Worm (Caenorhabditis elegans): ENCODE measurements around the gene T23B12.6.

T23B12.6 gene

DNA sequence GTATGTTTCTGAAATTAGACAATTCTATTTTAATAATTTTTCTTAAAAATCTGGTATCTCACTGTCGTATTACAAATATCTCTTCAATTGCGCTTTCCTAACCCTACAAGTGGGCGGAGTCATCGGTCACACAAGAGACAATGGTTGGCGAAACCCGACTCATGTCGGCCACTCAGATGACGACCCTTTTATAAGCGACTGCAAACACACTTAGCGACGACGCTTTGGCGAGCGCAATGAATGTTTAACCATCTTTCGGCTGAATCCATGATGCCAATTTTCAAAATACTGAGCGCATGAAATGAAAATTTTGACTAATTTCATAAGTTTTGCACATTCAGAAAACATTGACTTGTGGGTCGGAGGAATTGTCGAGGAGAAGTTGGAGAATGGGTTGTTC, 40.1 kb upstream of the T23B12.6 start (continued):
- TF ChIP-seq ceh-82 (tag; optimal IDR thresholded peaks at IDR 0.05) (peak; percentile 48), gei-8 (GFP tag; optimal IDR thresholded peaks at IDR 0.05) (peak; percentile 100), fos-1 (tag; optimal IDR thresholded peaks at IDR 0.05) (peak; percentile 47), egl-27 (tag; optimal IDR thresholded peaks at IDR 0.05) (no peak), daf-19 (GFP tag; conservative IDR thresholded peaks at IDR 0.05) (peak; percentile 100), cey-2 (tag; optimal IDR thresholded peaks at IDR 0.05; ENCODE audit: borderline replicate concordance, insufficient read depth) (no peak), ama-1 (optimal IDR thresholded peaks at IDR 0.05) (no peak), Y105C5A.15 (GFP tag; IDR thresholded peaks at IDR 0.05) (peak; percentile 100), sdz-12 (GFP tag; optimal IDR thresholded peaks at IDR 0.05) (peak; percentile 99), ceh-28 (tag; optimal IDR thresholded peaks at IDR 0.05) (no peak), hlh-11 (tag; optimal IDR thresholded peaks at IDR 0.05) (peak; percentile 91), spr-3 (GFP tag; optimal IDR thresholded peaks at IDR 0.05) (peak; percentile 99), ctbp-1 (GFP tag; IDR thresholded peaks at IDR 0.05) (peak; percentile 99), lin-1 (GFP tag; IDR thresholded peaks at IDR 0.05) (peak; percentile 99), ceh-44 (GFP tag; IDR thresholded peaks at IDR 0.05) (peak; percentile 96), fkh-10 (GFP tag; optimal IDR thresholded peaks at IDR 0.05) (no peak), F37D6.2 (tag; optimal IDR thresholded peaks at IDR 0.05) (peak; percentile 91), mdt-29 (GFP tag; IDR thresholded peaks at IDR 0.05) (peak; percentile 96), ceh-32 (tag; optimal IDR thresholded peaks at IDR 0.05; ENCODE audit: poor library complexity) (peak; percentile 87), nhr-76 (tag; optimal IDR thresholded peaks at IDR 0.05) (no peak), zip-2 (tag; optimal IDR thresholded peaks at IDR 0.05) (peak; percentile 66), hlh-30 (tag; optimal IDR thresholded peaks at IDR 0.05; ENCODE audit: insufficient read depth) (peak; percentile 70), aly-2 (tag; optimal IDR thresholded peaks at IDR 0.05) (peak; percentile 97), mxl-2 (GFP tag; conservative IDR thresholded peaks at IDR 0.05) (peak; percentile 95), T20F7.1 (GFP tag; optimal IDR thresholded peaks at IDR 0.05) (peak; percentile 87), hif-1 (tag; optimal IDR thresholded peaks at IDR 0.05) (peak; percentile 81), lin-13 (GFP tag; optimal IDR thresholded peaks at IDR 0.05) (peak; percentile 78), ceh-62 (tag; optimal IDR thresholded peaks at IDR 0.05) (no peak), nhr-28 (tag; optimal IDR thresholded peaks at IDR 0.05) (peak; percentile 65)

ce11 chrV:8499407-8499806, 39.2 kb upstream of the T23B12.6 start:
- TF ChIP-seq egl-43 (GFP tag; IDR thresholded peaks at IDR 0.05) (peak; percentile 52; the same call in 1 of the 2 replicates), ZK337.2 (GFP tag; IDR thresholded peaks at IDR 0.05) (no peak), zip-2 (tag; optimal IDR thresholded peaks at IDR 0.05) (no peak), tra-1 (GFP tag; IDR thresholded peaks at IDR 0.05) (no peak), F44E2.7 (GFP tag; IDR thresholded peaks at IDR 0.05) (peak; percentile 49; the same call in 1 of the 2 replicates), unc-130 (GFP tag; optimal IDR thresholded peaks at IDR 0.05) (no peak), Y48G9A.11 (GFP tag; IDR thresholded peaks at IDR 0.05) (0 out of 2 replicates have a peak, but pooled peaks have one; percentile 40), vab-7 (GFP tag; IDR thresholded peaks at IDR 0.05) (peak; percentile 42; the same call in 1 of the 2 replicates), T26A8.4 (GFP tag; IDR thresholded peaks at IDR 0.05) (0 out of 2 replicates have a peak, but pooled peaks have one; percentile 39), daf-16 (GFP tag; optimal IDR thresholded peaks at IDR 0.05) (peak in 1 of 2 experiments; percentile 8), daf-16 (tag; optimal IDR thresholded peaks at IDR 0.05) (no peak), lir-3 (tag; optimal IDR thresholded peaks at IDR 0.05) (peak; percentile 15), ceh-44 (GFP tag; IDR thresholded peaks at IDR 0.05) (0 out of 2 replicates have a peak, but pooled peaks have one; percentile 44), ZK546.5 (tag; optimal IDR thresholded peaks at IDR 0.05) (no peak), pha-4 (GFP tag; IDR thresholded peaks at IDR 0.05) (peak; percentile 53; the same call in 1 of the 2 replicates), pha-4 (tag; optimal IDR thresholded peaks at IDR 0.05) (no peak), arid-1 (GFP tag; conservative IDR thresholded peaks at IDR 0.05) (peak; percentile 47; the same call in 1 of the 2 replicates), lin-38 (GFP tag; IDR thresholded peaks at IDR 0.05) (peak; percentile 67), hlh-30 (tag; optimal IDR thresholded peaks at IDR 0.05; ENCODE audit: insufficient read depth) (no peak), lim-7 (GFP tag; IDR thresholded peaks at IDR 0.05) (peak; percentile 91), hif-1 (tag; optimal IDR thresholded peaks at IDR 0.05) (no peak), daf-8 (GFP tag; IDR thresholded peaks at IDR 0.05) (0 out of 2 replicates have a peak, but pooled peaks have one; percentile 27), duxl-1 (tag; optimal IDR thresholded peaks at IDR 0.05; ENCODE audit: poor library complexity) (peak; percentile 27), lin-15B (tag; optimal IDR thresholded peaks at IDR 0.05) (no peak), set-16 (GFP tag; IDR thresholded peaks at IDR 0.05) (no peak), madf-5 (GFP tag; IDR thresholded peaks at IDR 0.05) (0 out of 4 replicates have a peak, but pooled peaks have one; percentile 51 to 66)
